Worm (Caenorhabditis elegans): Measurements from ENCODE around the gene smim-14.

DNA sequence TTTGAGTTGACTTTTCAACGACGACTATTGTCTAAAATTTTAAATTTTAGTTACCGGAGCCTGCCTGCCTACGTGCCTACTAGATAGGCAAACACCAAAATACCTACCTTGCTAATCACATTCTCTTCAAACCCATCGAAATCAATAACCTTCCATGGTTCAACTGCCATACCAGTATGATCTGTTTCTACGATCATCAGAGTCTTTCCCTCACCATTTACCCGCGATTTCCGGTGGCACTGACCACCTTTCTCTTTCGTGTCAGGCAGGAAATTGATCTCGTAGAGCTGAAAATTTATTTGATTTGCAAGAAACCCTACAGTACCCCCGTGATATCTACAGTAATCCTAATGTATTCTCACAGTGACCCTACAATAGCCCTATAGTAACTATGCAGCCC lies 15.4 kb upstream of the smim-14 start:
- no peak for TF ChIP-seq flt-1 (GFP tag; IDR thresholded peaks at IDR 0.05)
- no peak for TF ChIP-seq cog-1 (tag; optimal IDR thresholded peaks at IDR 0.05)
- no peak for TF ChIP-seq klf-2 (GFP tag; conservative IDR thresholded peaks at IDR 0.05)
- no peak for TF ChIP-seq ztf-29 (GFP tag; IDR thresholded peaks at IDR 0.05)

Measured in whole organism, midembryonic.